Worm (Caenorhabditis elegans): ENCODE data around the gene C08B6.2.

DNA sequence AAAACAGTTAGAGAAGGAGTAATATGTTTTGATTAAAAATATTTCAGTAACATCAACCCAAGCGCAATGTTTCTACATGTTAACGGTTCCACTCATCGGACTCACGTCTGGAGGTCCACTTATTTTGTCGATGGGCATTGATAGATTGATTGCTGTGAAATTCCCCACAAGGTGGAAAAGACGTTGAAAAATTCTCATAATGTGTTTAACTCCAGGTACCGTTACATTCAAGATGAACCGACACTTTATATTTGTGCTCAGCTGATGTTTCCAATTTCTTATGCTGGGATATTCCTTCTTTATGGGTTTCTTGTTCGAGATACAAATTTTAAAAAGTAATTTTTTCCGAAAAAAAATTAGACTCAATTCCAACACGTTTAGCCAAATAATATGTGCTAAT is 47.6 kb downstream of the C08B6.2 start:
- TF ChIP-seq ceh-30 (tag; optimal IDR thresholded peaks at IDR 0.05) = no peak
- TF ChIP-seq pha-4 (tag; optimal IDR thresholded peaks at IDR 0.05) = no peak
- TF ChIP-seq unc-86 (tag; optimal IDR thresholded peaks at IDR 0.05) = no peak
